Worm (Caenorhabditis elegans): ENCODE data around the gene ret-1.

Gene ret-1

ce11 chrV:14784160-14784774 lies 62.9 kb downstream of the ret-1 start, which contains the start of gene Y50E8A.12:
TSS of gene Y50E8A.12 (minus strand) at chrV:14784210.
- TF ChIP-seq chd-7 (tag; optimal IDR thresholded peaks at IDR 0.05): no peak
- no peak for TF ChIP-seq rcor-1 (GFP tag; IDR thresholded peaks at IDR 0.05)
- TF ChIP-seq snpc-1.3 (tag; optimal IDR thresholded peaks at IDR 0.05; ENCODE audit: insufficient read depth): no peak
- TF ChIP-seq B0035.1 (tag; optimal IDR thresholded peaks at IDR 0.05): no peak
- TF ChIP-seq snpc-1.1 (tag; optimal IDR thresholded peaks at IDR 0.05; ENCODE audit: insufficient read depth): no peak

DNA sequence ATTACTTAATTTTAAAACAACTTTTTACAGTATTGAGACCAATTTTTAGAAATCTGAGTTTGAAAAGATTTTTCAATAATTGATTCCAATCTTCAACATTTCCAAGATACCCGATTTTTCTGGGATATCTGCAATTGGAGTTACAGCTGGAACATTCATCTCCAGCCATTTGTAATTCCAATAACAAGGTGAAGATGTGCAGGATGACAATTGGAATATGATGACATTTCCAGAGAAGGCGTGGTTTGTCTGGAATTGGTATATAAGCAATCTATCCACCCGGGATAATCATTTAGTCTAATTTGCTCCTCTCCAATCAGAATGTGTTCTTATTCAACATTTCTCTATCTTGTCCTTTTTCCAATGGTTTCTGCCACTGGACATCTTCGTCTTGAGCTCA lies 66.1 kb downstream of the ret-1 start, which contains the start of gene Y50E8A.11:
Gene Y50E8A.11 (plus strand): TSS at position 301 of the 400 bp plus-strand sequence.
- TF ChIP-seq T07F8.4 (tag; optimal IDR thresholded peaks at IDR 0.05) (no peak), pbrm-1 (GFP tag; IDR thresholded peaks at IDR 0.05) (no peak), ccch-3 (GFP tag; optimal IDR thresholded peaks at IDR 0.05) (no peak), F55B11.4 (tag; optimal IDR thresholded peaks at IDR 0.05; ENCODE audit: borderline replicate concordance, insufficient read depth) (no peak), nfya-2 (GFP tag; IDR thresholded peaks at IDR 0.05) (no peak), madf-3 (GFP tag; IDR thresholded peaks at IDR 0.05) (no peak), lsy-27 (tag; optimal IDR thresholded peaks at IDR 0.05; ENCODE audit: borderline replicate concordance, insufficient read depth) (no peak), lin-54 (GFP tag; optimal IDR thresholded peaks at IDR 0.05) (no peak), Y79H2A.3 (GFP tag; conservative IDR thresholded peaks at IDR 0.05) (no peak)

DNA sequence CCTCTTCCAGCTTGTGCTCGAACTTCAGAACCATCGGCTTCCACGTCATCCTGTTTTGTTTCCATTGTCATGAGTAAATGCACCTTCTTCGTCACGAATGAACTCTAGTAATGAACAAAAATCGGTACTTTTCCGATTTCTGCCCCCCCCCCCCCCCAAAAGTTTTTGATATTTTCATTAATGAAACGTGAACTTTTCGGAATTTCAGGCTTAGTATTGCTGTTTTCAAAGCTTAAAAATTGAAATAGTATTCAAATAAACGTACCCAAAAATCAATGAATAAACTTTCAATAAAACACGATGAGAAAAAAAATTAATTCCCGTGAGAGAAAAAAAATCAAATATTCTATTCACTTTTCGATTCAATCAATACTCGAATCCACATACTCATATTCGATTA lies 67.6 kb downstream of the ret-1 start, which contains the start of the genes scrm-7 and Y50E8A.10:
Gene scrm-7 (minus strand): TSS at position 101 of the 400 bp plus-strand sequence.
Gene Y50E8A.10 (plus strand): TSS at position 353 of the 400 bp plus-strand sequence.
- TF ChIP-seq madf-6 (GFP tag; IDR thresholded peaks at IDR 0.05): no peak
- TF ChIP-seq tlf-1 (GFP tag; optimal IDR thresholded peaks at IDR 0.05): no peak

All from whole organism, young adult.